Fruit fly (Drosophila melanogaster): ENCODE results near the gene Npl4.

dm6 chr3R:25648258-25648606, 23.8 kb upstream of the Npl4 start:
- TF ChIP-seq fd59A (GFP tag; optimal IDR thresholded peaks at IDR 0.05): no peak
- TF ChIP-seq CG31627 (GFP tag; optimal IDR thresholded peaks at IDR 0.05): no peak
- no peak for TF ChIP-seq ss (GFP tag; optimal IDR thresholded peaks at IDR 0.05)
- TF ChIP-seq OdsH (GFP tag; optimal IDR thresholded peaks at IDR 0.05): no peak
- no peak for TF ChIP-seq eg (GFP tag; IDR thresholded peaks at IDR 0.05)
- TF ChIP-seq Lpt (GFP tag; optimal IDR thresholded peaks at IDR 0.05): no peak
- no peak for TF ChIP-seq Sox102F (GFP tag; optimal IDR thresholded peaks at IDR 0.05)
- TF ChIP-seq CG6854 (GFP tag; optimal IDR thresholded peaks at IDR 0.05): no peak
- no peak for TF ChIP-seq Hr4 (GFP tag; optimal IDR thresholded peaks at IDR 0.05)
- TF ChIP-seq svp (GFP tag): no peak
